Fruit fly (Drosophila melanogaster): ENCODE measurements around the gene CG6276.

Gene CG6276

dm6 chr3R:15342926-15343685, 23.2 kb upstream of the CG6276 start, which contains the start of gene Nagk (continued):
- TF ChIP-seq sqz (GFP tag; optimal IDR thresholded peaks at IDR 0.05) (no peak), CG14050 (GFP tag; IDR thresholded peaks at IDR 0.05) (no peak), CG14965 (GFP tag; optimal IDR thresholded peaks at IDR 0.05; ENCODE audit: borderline replicate concordance) (no peak), gro (GFP tag; optimal IDR thresholded peaks at IDR 0.05) (peak; percentile 60), vfl (GFP tag; optimal IDR thresholded peaks at IDR 0.05) (peak; percentile 33), CG16863 (GFP tag; optimal IDR thresholded peaks at IDR 0.05) (peak; percentile 60), pho (GFP tag; optimal IDR thresholded peaks at IDR 0.05) (peak; percentile 83), HLH54F (GFP tag; optimal IDR thresholded peaks at IDR 0.05) (peak; percentile 57), Hr78 (GFP tag; optimal IDR thresholded peaks at IDR 0.05) (peak in 1 of 2 experiments; percentile 48), CG43689 (GFP tag; IDR thresholded peaks at IDR 0.05) (0 out of 2 replicates have a peak, but pooled peaks have one; percentile 11), bbx (GFP tag; IDR thresholded peaks at IDR 0.05; ENCODE audit: partially characterized antibody) (peak; percentile 45), nom (GFP tag; optimal IDR thresholded peaks at IDR 0.05) (no peak), CG6175 (GFP tag; IDR thresholded peaks at IDR 0.05) (no peak), CG11398 (GFP tag; optimal IDR thresholded peaks at IDR 0.05) (no peak), CG9609 (GFP tag; optimal IDR thresholded peaks at IDR 0.05) (peak; percentile 25), CG15269 (tag; optimal IDR thresholded peaks at IDR 0.05) (peak; percentile 60), Myb (GFP tag; optimal IDR thresholded peaks at IDR 0.05) (peak; percentile 33), Pdp1 (GFP tag; optimal IDR thresholded peaks at IDR 0.05) (peak; percentile 45 to 53), HLH3B (GFP tag; IDR thresholded peaks at IDR 0.05) (peak; percentile 39), Dad (GFP tag; optimal IDR thresholded peaks at IDR 0.05) (peak; percentile 54), B-H2 (GFP tag; optimal IDR thresholded peaks at IDR 0.05) (peak; percentile 43), CG42726 (GFP tag; IDR thresholded peaks at IDR 0.05; ENCODE audit: partially characterized antibody) (peak; percentile 56; the same call in 1 of the 2 replicates), bigmax (GFP tag; optimal IDR thresholded peaks at IDR 0.05) (no peak), crc (GFP tag; optimal IDR thresholded peaks at IDR 0.05) (peak; percentile 12), zfh2 (GFP tag; optimal IDR thresholded peaks at IDR 0.05) (peak; percentile 64), Rfx (GFP tag; IDR thresholded peaks at IDR 0.05) (peak; percentile 44), lab (GFP tag; optimal IDR thresholded peaks at IDR 0.05) (peak; percentile 53), sd (tag; optimal IDR thresholded peaks at IDR 0.05) (no peak), CG10267 (tag; optimal IDR thresholded peaks at IDR 0.05) (peak; percentile 79), fd96Cb (tag; optimal IDR thresholded peaks at IDR 0.05) (peak; percentile 41), CG13894 (tag; optimal IDR thresholded peaks at IDR 0.05) (peak; percentile 39), Ptx1 (GFP tag; IDR thresholded peaks at IDR 0.05) (0 out of 2 replicates have a peak, but pooled peaks have one; percentile 39), CG33213 (GFP tag; optimal IDR thresholded peaks at IDR 0.05) (peak; percentile 29), CG34376 (GFP tag; optimal IDR thresholded peaks at IDR 0.05) (peak; percentile 50), Sin3A (optimal IDR thresholded peaks at IDR 0.05) (no peak), pita (GFP tag; optimal IDR thresholded peaks at IDR 0.05) (no peak), CG9437 (GFP tag; optimal IDR thresholded peaks at IDR 0.05) (peak; percentile 79), Sry-δ (GFP tag; optimal IDR thresholded peaks at IDR 0.05) (peak; percentile 37), CG2712 (tag; optimal IDR thresholded peaks at IDR 0.05) (peak; percentile 59), gfzf (GFP tag; optimal IDR thresholded peaks at IDR 0.05) (no peak), eyg (GFP tag; optimal IDR thresholded peaks at IDR 0.05) (no peak), oc (tag; optimal IDR thresholded peaks at IDR 0.05) (no peak), usp (GFP tag; optimal IDR thresholded peaks at IDR 0.05) (no peak), Poxn (GFP tag; IDR thresholded peaks at IDR 0.05) (no peak), knrl (GFP tag; IDR thresholded peaks at IDR 0.05; ENCODE audit: partially characterized antibody) (no peak; the same call in 2 of the 3 replicates), grau (tag; optimal IDR thresholded peaks at IDR 0.05) (peak; percentile 42), pzg (GFP tag; optimal IDR thresholded peaks at IDR 0.05) (peak; percentile 34), Atf3 (GFP tag; optimal IDR thresholded peaks at IDR 0.05) (peak; percentile 6), toy (GFP tag; IDR thresholded peaks at IDR 0.05) (no peak)

Data from whole organism, embryonic.